Fruit fly (Drosophila melanogaster) whole organism, wandering third instar larva: Measurements from ENCODE around the gene Vps37B.

ENCODE experiments used
- OdsH ChIP-seq: fragments of 200-800 bp; sonication (Bioruptor generic); optimal IDR thresholded peaks from 2 replicates; lab custom pipeline; 2016; ENCODE audit warnings: missing biosample characterization, mild to moderate bottlenecking, missing genetic modification characterization
- Rel ChIP-seq, 2 experiments: fragments of 200-800 bp; sonication (Bioruptor generic) in 1 of 2; optimal IDR thresholded peaks; 2 replicates in 1 of 2; 3 replicates in 1 of 2; lab custom pipeline; 2016 to 2019; ENCODE audit warnings: mild to moderate bottlenecking in 2 of 2, missing biosample characterization in 2 of 2, missing genetic modification characterization in 2 of 2, moderate library complexity in 1 of 2
- Sp1 ChIP-seq: fragments of 200-800 bp; sonication (Bioruptor generic); optimal IDR thresholded peaks from 3 replicates; lab custom pipeline; 2019; ENCODE audit warnings: missing biosample characterization, mild to moderate bottlenecking, missing genetic modification characterization, moderate library complexity
- Vsx2 ChIP-seq: fragments of 200-300, 225-300 bp; sonication (Bioruptor generic); optimal IDR thresholded peaks from 2 replicates; lab custom pipeline; 2018; ENCODE audit warnings: missing biosample characterization, missing genetic modification characterization; ENCODE audit not compliant: partially characterized antibody
- fru ChIP-seq: fragments of 200-800 bp; sonication (Bioruptor generic); optimal IDR thresholded peaks from 3 replicates; lab custom pipeline; 2016; ENCODE audit warnings: missing biosample characterization, mild to moderate bottlenecking, missing genetic modification characterization
- h ChIP-seq: fragments of 200-800 bp; sonication (Bioruptor generic); optimal IDR thresholded peaks from 3 replicates; lab custom pipeline; 2016; ENCODE audit warnings: missing biosample characterization, mild to moderate bottlenecking, missing genetic modification characterization
- lola ChIP-seq: fragments of >200 bp; optimal IDR thresholded peaks from 2 replicates; lab custom pipeline; 2017; ENCODE audit warnings: missing biosample characterization, missing genetic modification characterization
- usp ChIP-seq: fragments of >200 bp; optimal IDR thresholded peaks from 2 replicates; lab custom pipeline; 2017; ENCODE audit warnings: missing biosample characterization, missing genetic modification characterization

DNA sequence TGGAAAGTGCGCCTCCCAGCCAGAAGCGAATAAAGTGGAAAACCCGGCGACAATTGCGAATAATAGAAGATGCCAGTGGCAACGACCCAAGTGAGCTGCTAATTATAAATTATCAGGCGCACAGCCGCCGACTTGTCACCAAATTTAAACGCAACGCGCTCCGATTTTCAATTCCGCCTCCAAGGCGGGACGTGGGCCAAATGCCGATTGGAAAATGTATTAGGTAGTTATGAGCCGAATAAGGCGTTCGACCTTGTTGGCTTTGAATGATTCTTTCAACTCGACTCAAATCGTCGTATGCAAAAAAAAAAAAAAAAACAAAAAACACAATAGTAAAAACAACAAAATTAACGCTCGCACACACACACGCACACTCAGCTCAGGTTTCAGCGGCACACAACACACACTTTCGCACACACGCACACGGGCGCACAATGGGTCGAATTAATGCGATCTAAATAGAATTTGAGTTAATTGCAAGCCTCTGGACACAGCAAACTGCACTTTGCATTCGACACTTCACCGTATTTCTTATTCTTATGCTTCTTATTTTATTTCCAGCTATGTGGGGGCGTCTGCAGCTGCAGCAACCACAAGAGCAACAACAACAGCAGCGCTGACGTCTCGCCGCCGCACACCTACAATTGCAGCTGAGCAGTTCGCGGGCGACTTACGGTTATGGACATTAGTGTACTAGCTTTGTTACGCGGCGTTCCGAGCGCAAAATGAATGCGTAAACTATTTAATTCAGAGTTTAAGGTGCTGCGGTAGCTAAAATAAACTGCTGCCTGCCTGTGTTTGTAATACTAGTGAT lies 5.6 kb downstream of the Vps37B start:
- TF ChIP-seq fru (no peak), h (GFP tag; lab: Kevin White, UChicago) (no peak), OdsH (GFP tag; lab: Kevin White, UChicago) (no peak), Rel (GFP tag; optimal IDR thresholded peaks at IDR 0.05; lab: Kevin White, UChicago) (no peak), Rel (tag; optimal IDR thresholded peaks at IDR 0.05; lab: Kevin White, UChicago) (peak; percentile 4), lola (GFP tag; lab: Kevin White, UChicago) (no peak), usp (no peak), Vsx2 (GFP tag; lab: Kevin White, UChicago) (no peak), Sp1 (no peak)
